Worm (Caenorhabditis elegans): ENCODE data around the gene F44F4.10.

The F44F4.10 gene

ce11 chrII:10915732-10916131 is 1.3 kb downstream of the F44F4.10 start, which contains the start of gene F44F4.9:
TSS of gene F44F4.9 (minus strand) at chrII:10915832.
- TF ChIP-seq C17E4.6 (GFP tag; IDR thresholded peaks at IDR 0.05) (no peak), sptf-2 (GFP tag; optimal IDR thresholded peaks at IDR 0.05) (no peak), D2030.7 (GFP tag; IDR thresholded peaks at IDR 0.05) (no peak), ztf-3 (GFP tag; optimal IDR thresholded peaks at IDR 0.05) (no peak), ZK185.1 (tag; optimal IDR thresholded peaks at IDR 0.05; ENCODE audit: poor library complexity, severe bottlenecking) (no peak), lag-1 (GFP tag; IDR thresholded peaks at IDR 0.05) (no peak), athp-1 (tag; optimal IDR thresholded peaks at IDR 0.05) (no peak), ceh-91 (GFP tag; IDR thresholded peaks at IDR 0.05) (no peak), let-607 (tag; optimal IDR thresholded peaks at IDR 0.05) (no peak), Y56A3A.18 (GFP tag; IDR thresholded peaks at IDR 0.05) (no peak), F23B12.7 (tag; optimal IDR thresholded peaks at IDR 0.05; ENCODE audit: insufficient read depth) (no peak), lin-40 (tag; optimal IDR thresholded peaks at IDR 0.05) (no peak), ceh-40 (GFP tag; IDR thresholded peaks at IDR 0.05) (no peak), let-526 (GFP tag; IDR thresholded peaks at IDR 0.05) (no peak), F37B4.10 (GFP tag; IDR thresholded peaks at IDR 0.05) (no peak), rcor-1 (GFP tag; IDR thresholded peaks at IDR 0.05) (no peak)

- TF ChIP-seq madf-10 (tag; optimal IDR thresholded peaks at IDR 0.05) (no peak), rcor-1 (GFP tag; IDR thresholded peaks at IDR 0.05) (no peak), pbrm-1 (GFP tag; IDR thresholded peaks at IDR 0.05) (no peak), die-1 (tag; optimal IDR thresholded peaks at IDR 0.05) (no peak), athp-1 (tag; optimal IDR thresholded peaks at IDR 0.05) (no peak), cebp-2 (GFP tag; IDR thresholded peaks at IDR 0.05) (no peak), attf-3 (GFP tag; conservative IDR thresholded peaks at IDR 0.05) (no peak), F39B2.1 (GFP tag; IDR thresholded peaks at IDR 0.05) (no peak), mxl-1 (tag; optimal IDR thresholded peaks at IDR 0.05) (no peak), lir-1 (GFP tag; conservative IDR thresholded peaks at IDR 0.05) (no peak), lin-54 (GFP tag; optimal IDR thresholded peaks at IDR 0.05) (no peak), T07F8.4 (tag; optimal IDR thresholded peaks at IDR 0.05) (no peak), nhr-27 (tag; optimal IDR thresholded peaks at IDR 0.05) (no peak), dox-1 (GFP tag; IDR thresholded peaks at IDR 0.05) (no peak), lin-26 (GFP tag; IDR thresholded peaks at IDR 0.05) (no peak), nfya-2 (GFP tag; IDR thresholded peaks at IDR 0.05) (no peak), ceh-79 (tag; optimal IDR thresholded peaks at IDR 0.05) (no peak), hmg-20 (GFP tag; IDR thresholded peaks at IDR 0.05) (no peak), egl-44 (GFP tag; IDR thresholded peaks at IDR 0.05) (no peak)
These were observed 2.7 kb downstream of the F44F4.10 start, which contains the start of gene F44F4.15 for ce11 chrII:10914366-10914765. TSS of gene F44F4.15 (plus strand) at chrII:10914666.

ce11 chrII:10912995-10913394 is 4.1 kb downstream of the F44F4.10 start:
- no peak for TF ChIP-seq egl-18 (GFP tag; IDR thresholded peaks at IDR 0.05)
- TF ChIP-seq nhr-80 (tag; optimal IDR thresholded peaks at IDR 0.05) = no peak
- TF ChIP-seq egrh-3 (GFP tag; IDR thresholded peaks at IDR 0.05) = no peak
- TF ChIP-seq ztf-22 (GFP tag; optimal IDR thresholded peaks at IDR 0.05) = no peak
- no peak for TF ChIP-seq attf-3 (GFP tag; conservative IDR thresholded peaks at IDR 0.05)
